Worm (Caenorhabditis elegans) whole organism, L4/young adult: ENCODE data around the gene phf-30.

Source experiments
- W03F9.2 ChIP-seq: fragments of 150-350 bp; optimal IDR thresholded peaks from 2 replicates; lab custom pipeline; 2014; ENCODE audit warnings: missing biosample characterization, missing genetic modification characterization
- him-1 ChIP-seq: sonication (generic microtip); optimal IDR thresholded peaks from 2 replicates; lab custom pipeline; 2016; ENCODE audit warnings: missing genotype, missing genetic modification reagents, missing genetic modification characterization, missing compliant biosample characterization

- TF ChIP-seq him-1 (tag; lab: Kevin White, UChicago) (no peak), W03F9.2 (tag; lab: Kevin White, UChicago) (no peak)
These were observed 1.8 kb upstream of the phf-30 start, which contains the start of gene mrpl-4 for ce11 chrV:8467031-8467430.
